Fruit fly (Drosophila melanogaster) Kc167 (cell line): ENCODE results near the gene f.

ENCODE experiments used
- Myc ChIP-seq: fragments of >200 bp; optimal IDR thresholded peaks from 2 replicates; lab custom pipeline; 2017; ENCODE audit warnings: missing external identifiers
- insv ChIP-seq: fragments of >200 bp; optimal IDR thresholded peaks from 3 replicates; lab custom pipeline; 2018; ENCODE audit warnings: missing external identifiers

- TF ChIP-seq insv (lab: Kevin White, UChicago) (no peak), Myc (lab: Kevin White, UChicago) (no peak)
These were observed 14.2 kb downstream of the f start, which contains the start of gene CG42854 for dm6 chrX:17246916-17247315.
